Worm (Caenorhabditis elegans) whole organism, mixed stage, embryonic: ENCODE results near the gene C55C3.4.

Source experiments
- elt-3 ChIP-seq: fragments of 150-350 bp; optimal IDR thresholded peaks from 2 replicates; lab custom pipeline; 2014; ENCODE audit warnings: missing biosample characterization, missing genetic modification characterization
- flh-1 ChIP-seq: fragments of 200-800 bp; sonication (Bioruptor generic); optimal IDR thresholded peaks from 2 replicates; lab custom pipeline; 2018; ENCODE audit warnings: mild to moderate bottlenecking, missing genetic modification characterization, moderate library complexity, missing compliant biosample characterization
- mab-5 ChIP-seq: fragments of 150-350 bp; optimal IDR thresholded peaks from 2 replicates; lab custom pipeline; 2014; ENCODE audit warnings: missing biosample characterization, missing genetic modification characterization
- nhr-12 ChIP-seq: fragments of 150-350 bp; optimal IDR thresholded peaks from 2 replicates; lab custom pipeline; 2014; ENCODE audit warnings: missing biosample characterization, missing genetic modification characterization
- pha-4 ChIP-seq: fragments of 150-350 bp; optimal IDR thresholded peaks from 2 replicates; lab custom pipeline; 2018; ENCODE audit warnings: missing biosample characterization, missing genetic modification reagents, missing genetic modification characterization
- sem-2 ChIP-seq: fragments of 200-800 bp; sonication (Bioruptor generic); optimal IDR thresholded peaks from 2 replicates; lab custom pipeline; 2018; ENCODE audit warnings: mild to moderate bottlenecking, missing genetic modification characterization, missing compliant biosample characterization
- snpc-4 ChIP-seq: fragments of 150-350 bp; optimal IDR thresholded peaks from 2 replicates; lab custom pipeline; 2014; ENCODE audit warnings: missing biosample characterization, missing genetic modification characterization

DNA sequence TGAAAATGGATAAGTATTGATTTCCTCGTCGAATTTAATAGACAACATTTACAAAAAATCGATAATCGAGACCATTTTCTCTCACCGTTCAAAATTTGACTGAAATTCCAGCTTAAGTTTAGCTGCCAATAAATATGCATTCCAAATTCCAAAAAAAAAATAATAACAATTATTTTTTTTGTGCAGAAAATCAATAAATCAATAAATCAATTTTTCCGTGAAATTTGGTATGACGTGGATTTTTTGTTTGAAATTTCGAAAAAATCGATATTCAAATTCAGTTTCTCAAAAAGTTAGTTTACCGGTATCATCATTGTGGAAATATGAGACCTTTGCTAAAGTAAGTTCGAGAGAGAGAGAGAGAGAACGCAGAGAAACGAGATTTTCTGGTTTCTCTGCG is 7.1 kb upstream of the C55C3.4 start, which contains the start of gene C55C3.3:
- TF ChIP-seq nhr-12 (tag; lab: Kevin White, UChicago) (no peak), snpc-4 (tag; lab: Kevin White, UChicago) (no peak), elt-3 (no peak), pha-4 (tag; lab: Kevin White, UChicago) (no peak), flh-1 (no peak), mab-5 (no peak), sem-2 (no peak)
